Worm (Caenorhabditis elegans) whole organism, L4/young adult: Measurements from ENCODE around the gene F47B8.4.

Experiments used
- W03F9.2 ChIP-seq: fragments of 150-350 bp; optimal IDR thresholded peaks from 2 replicates; lab custom pipeline; 2014; ENCODE audit warnings: missing biosample characterization, missing genetic modification characterization
- dao-5 ChIP-seq: sonication (generic microtip); optimal IDR thresholded peaks from 2 replicates; lab custom pipeline; 2016; ENCODE audit warnings: missing genotype, missing genetic modification characterization, moderate library complexity, missing compliant biosample characterization
- him-1 ChIP-seq: sonication (generic microtip); optimal IDR thresholded peaks from 2 replicates; lab custom pipeline; 2016; ENCODE audit warnings: missing genotype, missing genetic modification reagents, missing genetic modification characterization, missing compliant biosample characterization

F47B8.4 gene

DNA sequence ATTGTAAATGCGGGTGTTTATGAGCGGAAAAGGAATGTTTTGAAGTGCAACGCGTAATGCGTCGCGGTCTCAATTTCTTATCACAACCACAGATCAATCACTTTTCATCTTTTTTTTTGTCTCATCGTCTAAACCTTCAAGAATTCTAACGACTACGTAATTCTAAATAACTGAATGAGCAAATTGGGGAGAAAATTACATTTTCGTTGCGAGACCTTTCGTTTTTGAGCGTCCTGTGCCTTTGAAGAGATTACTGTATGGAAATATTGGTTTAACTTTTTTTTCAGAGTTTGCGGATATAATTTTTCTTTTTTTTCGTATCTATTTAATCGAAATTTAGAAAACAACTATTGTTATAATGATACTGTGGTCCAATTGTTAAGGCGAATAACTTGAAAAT lies 26.0 kb upstream of the F47B8.4 start:
- TF ChIP-seq W03F9.2 = no peak
- no peak for TF ChIP-seq dao-5 (tag; lab: Kevin White, UChicago)
- TF ChIP-seq him-1 (tag; lab: Kevin White, UChicago) = no peak

DNA sequence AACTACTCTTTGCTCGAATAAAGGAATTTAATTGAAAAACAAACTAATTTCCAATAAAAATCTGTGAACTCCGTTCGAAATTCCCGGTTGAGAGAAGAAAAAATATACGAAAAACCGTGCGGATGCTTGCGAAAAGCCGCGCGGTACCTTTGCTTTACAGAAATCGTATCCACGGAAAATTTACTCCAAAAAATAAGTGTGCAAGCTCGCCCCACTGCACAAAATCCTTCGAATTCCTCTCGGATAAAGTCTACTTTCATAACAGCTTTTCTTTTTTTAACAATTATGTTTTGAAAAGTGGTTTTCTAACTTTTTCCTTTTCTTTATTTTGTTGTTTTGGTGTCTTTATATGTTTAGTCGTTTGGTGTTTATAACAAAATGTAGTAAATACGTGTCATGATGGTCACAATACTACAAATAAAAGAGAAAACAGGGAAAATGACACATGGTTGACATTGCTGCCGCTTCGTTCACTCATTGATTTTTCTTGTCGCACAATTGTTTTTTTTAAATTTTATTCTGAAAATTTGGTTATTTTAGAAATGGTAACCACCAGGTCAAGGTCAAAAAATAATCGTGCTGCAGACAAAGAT lies 22.9 kb upstream of the F47B8.4 start, which contains the start of gene cept-2:
Gene cept-2 (plus strand): TSS at position 533 of the 593 bp plus-strand sequence.
- TF ChIP-seq him-1 (tag; lab: Kevin White, UChicago) (peak; percentile 59), dao-5 (tag; lab: Kevin White, UChicago) (no peak), W03F9.2 (peak; percentile 97)

- TF ChIP-seq him-1 (tag; lab: Kevin White, UChicago) (no peak), W03F9.2 (no peak), dao-5 (tag; lab: Kevin White, UChicago) (no peak)
Measured at ce11 chrV:14341672-14342071, 17.2 kb upstream of the F47B8.4 start, which contains the start of gene F47B8.10. Gene F47B8.10, plus strand, starts transcription at chrV:14341972.

- TF ChIP-seq him-1 (tag; lab: Kevin White, UChicago) (no peak), W03F9.2 (no peak), dao-5 (tag; lab: Kevin White, UChicago) (no peak)
Measured at ce11 chrV:14336655-14337054, 12.2 kb upstream of the F47B8.4 start, which contains the start of gene srm-6. Gene srm-6, plus strand, starts transcription at chrV:14336955.

DNA sequence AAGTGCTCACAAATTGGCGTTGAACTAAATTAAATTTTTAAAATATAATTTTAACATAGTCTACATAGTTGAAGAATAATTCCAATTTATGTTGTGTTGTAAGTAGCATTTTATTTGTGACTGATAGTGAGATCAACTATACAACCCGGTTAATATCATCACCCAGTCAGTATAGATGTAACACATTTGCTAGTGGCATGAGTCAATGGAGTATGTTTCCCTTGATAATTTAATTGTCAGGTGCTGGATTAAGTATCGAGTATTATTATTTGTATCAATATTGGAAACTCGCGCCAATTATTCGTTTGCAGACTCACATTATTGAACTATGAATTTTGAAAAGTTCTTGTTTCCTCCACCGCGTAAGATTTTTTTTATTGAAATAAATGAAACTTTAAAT lies 10.4 kb upstream of the F47B8.4 start, which contains the start of gene srm-5:
Gene srm-5 (plus strand): TSS at position 301 of the 400 bp plus-strand sequence.
- TF ChIP-seq W03F9.2 = no peak
- TF ChIP-seq him-1 (tag; lab: Kevin White, UChicago) = no peak
- TF ChIP-seq dao-5 (tag; lab: Kevin White, UChicago) = no peak

DNA sequence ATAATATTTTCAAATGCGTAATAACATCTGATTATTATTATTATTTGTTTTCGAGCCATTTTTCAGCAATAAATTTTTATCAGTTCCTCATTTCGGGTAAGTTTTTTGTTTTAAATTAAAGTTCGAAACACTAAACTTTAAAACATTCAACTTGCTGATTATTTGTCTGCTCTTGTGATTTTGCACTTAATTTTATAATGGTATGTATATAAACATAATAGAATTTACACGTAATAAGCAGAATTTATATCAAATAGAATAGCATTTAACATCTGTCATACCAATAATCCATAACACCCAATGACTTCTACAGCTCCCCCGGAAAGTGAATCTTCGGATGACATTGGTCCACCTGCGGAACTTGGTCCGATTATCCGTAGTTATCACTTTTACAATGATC lies 8.6 kb upstream of the F47B8.4 start, which contains the start of gene srm-4:
Gene srm-4 (plus strand): TSS at position 301 of the 400 bp plus-strand sequence.
- TF ChIP-seq him-1 (tag; lab: Kevin White, UChicago) (no peak), dao-5 (tag; lab: Kevin White, UChicago) (no peak), W03F9.2 (no peak)

DNA sequence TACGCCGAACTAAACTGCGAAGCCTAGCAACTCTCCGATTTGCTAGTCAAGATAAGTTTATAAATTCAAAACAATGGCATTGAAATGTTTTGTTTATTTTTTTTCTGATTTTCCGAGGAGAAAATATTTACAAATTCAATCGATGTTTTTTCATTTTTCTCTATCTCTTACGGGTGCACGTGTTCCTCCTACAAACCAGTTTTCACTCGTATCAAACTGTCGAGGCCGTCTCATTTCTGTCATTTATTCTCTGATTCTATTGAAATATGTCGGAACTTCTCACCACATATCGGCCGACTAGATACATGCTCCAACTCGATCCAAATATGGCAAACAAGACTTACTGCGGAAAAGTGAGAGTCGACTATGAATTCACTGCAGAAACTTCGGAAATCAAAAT lies 7.0 kb upstream of the F47B8.4 start, which contains the start of gene F47B8.8:
Gene F47B8.8 (plus strand): TSS at position 257 of the 400 bp plus-strand sequence.
- no peak for TF ChIP-seq him-1 (tag; lab: Kevin White, UChicago)
- no peak for TF ChIP-seq dao-5 (tag; lab: Kevin White, UChicago)
- no peak for TF ChIP-seq W03F9.2

ce11 chrV:14328806-14329205 lies 4.3 kb upstream of the F47B8.4 start, which contains the start of gene pepm-1:
Gene pepm-1, plus strand, starts transcription at chrV:14329106.
- TF ChIP-seq W03F9.2 = no peak
- TF ChIP-seq dao-5 (tag; lab: Kevin White, UChicago) = no peak
- TF ChIP-seq him-1 (tag; lab: Kevin White, UChicago) = no peak

ce11 chrV:14327776-14328175 lies 3.3 kb upstream of the F47B8.4 start, which contains the start of gene F47B8.5:
Gene F47B8.5, minus strand, starts transcription at chrV:14327876.
- TF ChIP-seq W03F9.2 (no peak), dao-5 (tag; lab: Kevin White, UChicago) (no peak), him-1 (tag; lab: Kevin White, UChicago) (no peak)

ce11 chrV:14322743-14323142 lies 1.7 kb downstream of the F47B8.4 start, which contains the start of gene F47B8.3:
Gene F47B8.3, minus strand, starts transcription at chrV:14323003.
- TF ChIP-seq W03F9.2 (no peak), him-1 (tag; lab: Kevin White, UChicago) (no peak), dao-5 (tag; lab: Kevin White, UChicago) (no peak)

- no peak for TF ChIP-seq dao-5 (tag; lab: Kevin White, UChicago)
- TF ChIP-seq W03F9.2 = no peak
- TF ChIP-seq him-1 (tag; lab: Kevin White, UChicago) = no peak
Measured at ce11 chrV:14320730-14321319, 3.6 kb downstream of the F47B8.4 start.

- no peak for TF ChIP-seq W03F9.2
- TF ChIP-seq him-1 (tag; lab: Kevin White, UChicago) = no peak
- no peak for TF ChIP-seq dao-5 (tag; lab: Kevin White, UChicago)
Measured at ce11 chrV:14320246-14320645, 4.2 kb downstream of the F47B8.4 start, which contains the start of gene F47B8.14. Gene F47B8.14, plus strand, starts transcription at chrV:14320546.

DNA sequence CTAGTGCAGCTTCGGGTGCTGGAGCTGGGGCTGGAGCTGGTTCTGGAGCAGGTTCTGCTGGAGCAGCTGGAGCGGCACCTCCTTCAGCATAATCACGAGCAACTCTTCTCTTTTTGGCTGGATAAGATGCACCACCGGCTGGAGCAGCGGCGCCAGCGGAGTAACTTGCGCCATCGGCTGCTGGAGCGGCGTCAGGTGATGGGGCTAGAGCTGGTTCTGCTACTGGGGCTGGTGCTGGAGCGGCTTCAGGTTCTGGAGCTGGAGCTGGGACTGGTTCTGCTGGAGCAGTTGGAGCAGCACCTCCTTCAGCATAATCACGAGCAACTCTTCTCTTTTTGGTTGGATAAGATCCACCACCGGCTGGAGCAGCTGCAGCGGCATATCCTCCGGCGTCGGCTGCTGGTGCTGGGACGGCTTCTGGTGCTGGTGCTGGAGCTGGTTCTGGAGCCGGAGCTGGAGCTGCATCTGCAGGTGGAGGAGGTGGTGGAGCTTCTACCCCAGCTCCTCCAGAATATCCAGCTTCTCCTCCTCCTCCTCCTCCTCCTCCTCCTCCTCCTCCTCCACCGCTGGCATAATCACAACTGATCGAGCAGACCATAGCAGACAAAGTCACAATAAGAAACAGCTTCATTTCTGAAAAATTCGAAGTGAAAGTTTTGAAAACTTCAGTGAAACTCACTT lies 5.2 kb downstream of the F47B8.4 start, which contains the start of gene F47B8.13:
Gene F47B8.13 (minus strand): TSS at position 631 of the 681 bp plus-strand sequence.
- TF ChIP-seq W03F9.2 (no peak), dao-5 (tag; lab: Kevin White, UChicago) (no peak), him-1 (tag; lab: Kevin White, UChicago) (no peak)
